Worm (Caenorhabditis elegans): Measurements from ENCODE around the gene B0252.1.
A peak's percentile ranks its signal among the peaks of the same experiment; 100 is the strongest.

The B0252.1 gene

DNA sequence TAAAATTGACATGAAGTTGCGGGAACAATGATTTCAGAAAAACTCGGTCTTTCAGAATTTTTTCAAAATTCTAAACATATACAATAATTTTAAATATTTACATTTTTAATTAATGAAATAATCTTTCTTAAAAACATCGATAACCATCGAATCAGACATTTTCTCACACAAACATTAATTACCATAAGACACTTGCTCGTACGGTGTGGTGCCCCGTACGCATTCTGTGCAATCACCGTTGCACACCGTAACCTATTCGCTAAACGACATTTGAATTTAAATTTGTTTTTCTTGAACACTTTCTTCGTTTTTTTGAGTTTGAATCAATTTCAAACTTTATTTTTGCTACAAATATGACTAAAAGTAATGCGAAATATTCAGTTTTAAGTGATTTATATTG lies 4.3 kb downstream of the B0252.1 start:
- TF ChIP-seq ceh-30 (tag; optimal IDR thresholded peaks at IDR 0.05): no peak
- TF ChIP-seq K09A11.1 (tag; optimal IDR thresholded peaks at IDR 0.05; ENCODE audit: insufficient read depth): no peak
- TF ChIP-seq ceh-48 (tag; optimal IDR thresholded peaks at IDR 0.05): no peak
- no peak for TF ChIP-seq rnt-1 (tag; optimal IDR thresholded peaks at IDR 0.05)
- no peak for TF ChIP-seq tbx-7 (tag; optimal IDR thresholded peaks at IDR 0.05)
- TF ChIP-seq pqm-1 (tag; optimal IDR thresholded peaks at IDR 0.05): no peak
- TF ChIP-seq madf-2 (tag; optimal IDR thresholded peaks at IDR 0.05): no peak
- no peak for TF ChIP-seq che-1 (tag; optimal IDR thresholded peaks at IDR 0.05)
- no peak for TF ChIP-seq syd-9 (tag; optimal IDR thresholded peaks at IDR 0.05)
- TF ChIP-seq ceh-45 (GFP tag; IDR thresholded peaks at IDR 0.05): no peak

DNA sequence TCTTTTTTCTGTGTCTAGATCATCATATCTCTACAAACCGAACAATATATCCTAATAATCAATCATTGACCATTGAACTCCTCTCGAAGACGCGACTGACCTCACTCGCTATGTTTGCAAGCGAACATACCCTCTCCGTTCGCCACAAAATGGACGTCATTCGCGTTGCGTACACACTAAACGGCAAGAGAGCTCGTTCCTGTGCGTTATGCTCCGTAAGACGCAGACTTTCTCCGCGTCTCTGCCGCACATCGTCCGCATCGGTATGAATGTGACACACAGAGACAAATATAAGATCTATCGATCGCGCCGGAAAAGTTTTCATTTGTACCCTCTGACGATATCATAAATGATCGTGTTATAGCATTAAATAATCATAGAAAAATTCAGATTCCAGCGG lies 6.6 kb downstream of the B0252.1 start:
- no peak for TF ChIP-seq hlh-6 (tag; optimal IDR thresholded peaks at IDR 0.05)
- TF ChIP-seq ref-2 (tag; optimal IDR thresholded peaks at IDR 0.05): peak; percentile 48
- peak; percentile 98 for TF ChIP-seq madf-2 (tag; optimal IDR thresholded peaks at IDR 0.05)
- peak; percentile 4 for TF ChIP-seq ceh-48 (tag; optimal IDR thresholded peaks at IDR 0.05)

DNA sequence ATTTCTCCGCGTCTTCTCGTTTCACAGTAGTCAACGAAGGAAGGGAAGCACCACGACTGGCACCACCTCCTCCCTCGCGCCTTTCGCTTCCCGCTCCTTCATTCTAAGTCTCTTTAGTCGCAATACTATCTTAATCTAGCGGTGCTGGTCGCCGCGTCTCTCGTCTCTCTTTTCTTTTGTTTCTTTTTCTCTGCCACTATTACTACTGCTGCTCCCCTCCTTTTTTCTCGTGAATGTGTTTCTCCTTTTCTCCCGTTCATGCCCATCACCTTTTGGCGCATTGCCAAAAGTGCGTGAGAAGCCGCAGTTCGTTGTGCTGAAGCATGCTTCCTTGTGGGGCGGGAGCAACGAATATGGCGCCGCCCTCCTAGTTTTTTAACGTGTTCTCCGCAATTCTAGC lies 7.0 kb downstream of the B0252.1 start:
- TF ChIP-seq ceh-34 (tag; optimal IDR thresholded peaks at IDR 0.05) (peak; percentile 30), madf-2 (tag; optimal IDR thresholded peaks at IDR 0.05) (no peak), C08G9.2 (tag; optimal IDR thresholded peaks at IDR 0.05) (no peak), hlh-13 (GFP tag; optimal IDR thresholded peaks at IDR 0.05) (no peak), nhr-11 (tag; optimal IDR thresholded peaks at IDR 0.05) (no peak), pat-9 (tag; optimal IDR thresholded peaks at IDR 0.05) (no peak), unc-42 (tag; optimal IDR thresholded peaks at IDR 0.05) (peak; percentile 16), tbx-2 (tag; optimal IDR thresholded peaks at IDR 0.05) (peak; percentile 10), hlh-6 (tag; optimal IDR thresholded peaks at IDR 0.05) (no peak), Y22D7AL.16 (tag; optimal IDR thresholded peaks at IDR 0.05) (no peak), ahr-1 (tag; optimal IDR thresholded peaks at IDR 0.05) (no peak), ceh-31 (tag; optimal IDR thresholded peaks at IDR 0.05) (peak; percentile 53), ceh-18 (tag; optimal IDR thresholded peaks at IDR 0.05) (peak; percentile 55), unc-86 (tag; optimal IDR thresholded peaks at IDR 0.05) (no peak), pha-4 (tag; optimal IDR thresholded peaks at IDR 0.05) (no peak), pax-1 (tag; optimal IDR thresholded peaks at IDR 0.05) (no peak), pros-1 (tag; optimal IDR thresholded peaks at IDR 0.05) (peak; percentile 1), syd-9 (tag; optimal IDR thresholded peaks at IDR 0.05) (peak; percentile 38), ama-1 (optimal IDR thresholded peaks at IDR 0.05) (no peak), rnt-1 (tag; optimal IDR thresholded peaks at IDR 0.05) (no peak), ceh-9 (tag; optimal IDR thresholded peaks at IDR 0.05) (no peak), elt-2 (tag; optimal IDR thresholded peaks at IDR 0.05) (no peak), nfya-1 (tag; optimal IDR thresholded peaks at IDR 0.05) (no peak), dve-1 (tag; optimal IDR thresholded peaks at IDR 0.05) (no peak), fkh-6 (tag; optimal IDR thresholded peaks at IDR 0.05) (no peak), unc-55 (GFP tag; optimal IDR thresholded peaks at IDR 0.05) (peak; percentile 40), fax-1 (tag; optimal IDR thresholded peaks at IDR 0.05) (no peak), C38D4.7 (GFP tag; optimal IDR thresholded peaks at IDR 0.05) (no peak), ceh-2 (tag; optimal IDR thresholded peaks at IDR 0.05) (no peak), ceh-19 (GFP tag; optimal IDR thresholded peaks at IDR 0.05) (peak; percentile 19), che-1 (tag; optimal IDR thresholded peaks at IDR 0.05) (no peak)

DNA sequence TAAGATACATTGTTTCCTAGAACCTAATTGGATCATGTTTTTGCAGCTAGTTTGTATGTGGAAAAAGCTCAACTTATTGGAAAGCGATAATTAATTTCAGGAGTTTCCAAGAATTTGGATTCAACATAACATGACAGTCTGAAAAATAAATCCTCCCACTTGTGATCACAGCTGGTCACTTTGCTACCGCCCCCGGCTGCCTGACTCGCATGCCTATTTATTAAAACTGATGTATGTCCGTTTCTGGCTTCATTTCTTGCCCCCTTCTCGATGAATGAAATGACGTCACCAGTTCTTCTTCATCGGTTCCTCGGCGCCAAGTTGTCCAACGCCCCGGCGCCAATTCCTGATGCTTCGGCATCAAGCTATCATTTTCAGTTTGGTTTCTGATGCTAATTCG lies 7.6 kb downstream of the B0252.1 start:
- no peak for TF ChIP-seq ceh-45 (GFP tag; IDR thresholded peaks at IDR 0.05)
